Fruit fly (Drosophila melanogaster) whole organism, adult: ENCODE measurements around the gene CG8840.
"Not testable (repeated sequence)": the region's sequence is repeated elsewhere in the genome, so short reads cannot be mapped to it uniquely, and the experiment has no call there.

Experiments used
- CG11617 ChIP-seq: fragments of 200-800 bp; sonication (Bioruptor generic); optimal IDR thresholded peaks from 2 replicates; lab custom pipeline; 2017; ENCODE audit warnings: mild to moderate bottlenecking, missing biosample characterization, missing genetic modification reagents, missing genetic modification characterization
- CG12768 ChIP-seq: fragments of 200-800 bp; sonication (Bioruptor generic); optimal IDR thresholded peaks from 2 replicates; lab custom pipeline; 2017; ENCODE audit warnings: missing biosample characterization, missing genetic modification characterization, mild to moderate bottlenecking, moderate library complexity, missing genetic modification reagents
- CG14711 ChIP-seq: fragments of 200-800 bp; sonication (Bioruptor generic); optimal IDR thresholded peaks from 2 replicates; lab custom pipeline; 2018; ENCODE audit warnings: missing biosample characterization, mild to moderate bottlenecking, missing genetic modification characterization, moderate library complexity
- CG1620 ChIP-seq: fragments of 200-800 bp; sonication (Bioruptor generic); optimal IDR thresholded peaks from 2 replicates; lab custom pipeline; 2016; ENCODE audit warnings: missing biosample characterization, missing genetic modification characterization
- CG33017 ChIP-seq: fragments of 200-800 bp; sonication (Bioruptor generic); optimal IDR thresholded peaks from 2 replicates; lab custom pipeline; 2018; ENCODE audit warnings: missing biosample characterization, mild to moderate bottlenecking, missing genetic modification characterization, moderate library complexity
- CG5204 ChIP-seq: fragments of 200-800 bp; sonication (Bioruptor generic); optimal IDR thresholded peaks from 2 replicates; lab custom pipeline; 2016; ENCODE audit warnings: missing biosample characterization, missing genetic modification characterization
- CG7045 ChIP-seq: fragments of 200-800 bp; sonication (Bioruptor generic); optimal IDR thresholded peaks from 2 replicates; lab custom pipeline; 2017; ENCODE audit warnings: missing biosample characterization, mild to moderate bottlenecking, missing genetic modification characterization
- CG7101 ChIP-seq: fragments of 200-800 bp; sonication (Bioruptor generic); optimal IDR thresholded peaks from 2 replicates; lab custom pipeline; 2018; ENCODE audit warnings: missing biosample characterization, mild to moderate bottlenecking, missing genetic modification characterization, moderate library complexity
- Clk ChIP-seq: fragments of 200-800 bp; sonication (Bioruptor generic); optimal IDR thresholded peaks from 2 replicates; lab custom pipeline; 2017; ENCODE audit warnings: missing biosample characterization, missing genetic modification characterization
- Crg-1 ChIP-seq: fragments of 200-800 bp; sonication (Bioruptor generic); optimal IDR thresholded peaks from 2 replicates; lab custom pipeline; 2016; ENCODE audit warnings: missing biosample characterization, missing genetic modification characterization
- Hr96 ChIP-seq: fragments of 200-800 bp; sonication (Bioruptor generic); optimal IDR thresholded peaks from 2 replicates; lab custom pipeline; 2016; ENCODE audit warnings: missing biosample characterization, missing genetic modification characterization
- Mnt ChIP-seq: fragments of 200-800 bp; sonication (Bioruptor generic); optimal IDR thresholded peaks from 2 replicates; lab custom pipeline; 2016; ENCODE audit warnings: missing biosample characterization, mild to moderate bottlenecking, missing genetic modification characterization
- bab1 ChIP-seq: fragments of 200-800 bp; sonication (Bioruptor generic); optimal IDR thresholded peaks from 3 replicates; lab custom pipeline; 2019; ENCODE audit warnings: missing biosample characterization, mild to moderate bottlenecking, missing genetic modification characterization, moderate library complexity
- cic ChIP-seq: fragments of 200-800 bp; sonication (Bioruptor generic); optimal IDR thresholded peaks from 2 replicates; lab custom pipeline; 2017; ENCODE audit warnings: missing biosample characterization, mild to moderate bottlenecking, missing genetic modification characterization, moderate library complexity
- cnc ChIP-seq, 2 experiments: fragments of >200 bp; optimal IDR thresholded peaks; 2 replicates each; lab custom pipeline; 2017
- kay ChIP-seq: fragments of 200-800 bp; sonication (Bioruptor generic); peaks from one replicate; lab custom pipeline; 2016; ENCODE audit warnings: missing biosample characterization, missing genetic modification characterization, borderline replicate concordance
- ovo ChIP-seq: fragments of 200-800 bp; sonication (Bioruptor generic); optimal IDR thresholded peaks from 2 replicates; lab custom pipeline; 2016; ENCODE audit warnings: missing biosample characterization, missing genetic modification characterization
- pad ChIP-seq: fragments of 200-800 bp; sonication (Bioruptor generic); optimal IDR thresholded peaks from 3 replicates; lab custom pipeline; 2017; ENCODE audit warnings: missing biosample characterization, missing genetic modification characterization, mild to moderate bottlenecking, moderate library complexity, missing genetic modification reagents
- tj ChIP-seq: fragments of 200-800 bp; sonication (Bioruptor generic); optimal IDR thresholded peaks from 3 replicates; lab custom pipeline; 2017; ENCODE audit warnings: missing biosample characterization, mild to moderate bottlenecking, missing genetic modification characterization, moderate library complexity
- toe ChIP-seq: fragments of 200-800 bp; sonication (Bioruptor generic); optimal IDR thresholded peaks from 2 replicates; lab custom pipeline; 2016; ENCODE audit warnings: missing biosample characterization, missing genetic modification characterization

CG8840 gene

dm6 chr2L:3387643-3388042 is 22.7 kb upstream of the CG8840 start, which contains the start of gene Sfp23F:
Gene Sfp23F, minus strand, starts transcription at chr2L:3387743.
- no peak for TF ChIP-seq CG11617 (GFP tag; lab: Kevin White, UChicago)
- TF ChIP-seq CG7045 (GFP tag; lab: Kevin White, UChicago): no peak
- TF ChIP-seq CG33017 (tag; lab: Kevin White, UChicago): no peak
- TF ChIP-seq CG5204: no peak

dm6 chr2L:3388396-3388795 is 22.0 kb upstream of the CG8840 start, which contains the start of gene CG42460:
Gene CG42460, minus strand, starts transcription at chr2L:3388496.
- not testable (repeated sequence) for TF ChIP-seq kay (GFP tag; lab: Kevin White, UChicago); Mnt; CG12768

dm6 chr2L:3397594-3398073 is 12.7 kb upstream of the CG8840 start, which contains the start of gene CG34175:
Gene CG34175, plus strand, starts transcription at chr2L:3398023.
- TF ChIP-seq CG1620 (no peak), kay (GFP tag; lab: Kevin White, UChicago) (no peak), CG12768 (no peak), Hr96 (GFP tag; lab: Kevin White, UChicago) (no peak), tj (GFP tag; lab: Kevin White, UChicago) (no peak), toe (GFP tag; lab: Kevin White, UChicago) (no peak), Mnt (no peak), CG11617 (GFP tag; lab: Kevin White, UChicago) (no peak), Clk (no peak), cic (no peak), Crg-1 (GFP tag; lab: Kevin White, UChicago) (no peak), CG7045 (GFP tag; lab: Kevin White, UChicago) (no peak), ovo (GFP tag; lab: Kevin White, UChicago) (no peak), CG14711 (tag; lab: Kevin White, UChicago) (no peak), CG7101 (tag; lab: Kevin White, UChicago) (no peak), bab1 (GFP tag; lab: Kevin White, UChicago) (no peak)

dm6 chr2L:3407722-3408121 is 2.6 kb upstream of the CG8840 start:
- TF ChIP-seq Clk (no peak), CG7045 (GFP tag; lab: Kevin White, UChicago) (no peak), pad (no peak), CG11617 (GFP tag; lab: Kevin White, UChicago) (no peak), CG7101 (tag; lab: Kevin White, UChicago) (no peak), kay (GFP tag; lab: Kevin White, UChicago) (no peak), Mnt (no peak), CG5204 (no peak), CG12768 (no peak), CG33017 (tag; lab: Kevin White, UChicago) (no peak), bab1 (GFP tag; lab: Kevin White, UChicago) (no peak), Hr96 (GFP tag; lab: Kevin White, UChicago) (no peak), ovo (GFP tag; lab: Kevin White, UChicago) (no peak), CG1620 (no peak), tj (GFP tag; lab: Kevin White, UChicago) (no peak), cic (no peak), cnc (optimal IDR thresholded peaks at IDR 0.05; lab: Kevin White, UChicago) (no peak), Crg-1 (GFP tag; lab: Kevin White, UChicago) (no peak)

- no peak for TF ChIP-seq kay (GFP tag; lab: Kevin White, UChicago)
- TF ChIP-seq cic: no peak
- no peak for TF ChIP-seq Clk
- TF ChIP-seq CG1620: no peak
- no peak for TF ChIP-seq CG5204
- TF ChIP-seq CG7045 (GFP tag; lab: Kevin White, UChicago): no peak
- TF ChIP-seq ovo (GFP tag; lab: Kevin White, UChicago): no peak
These were observed 6.4 kb downstream of the CG8840 start, which contains the start of gene CG31952 for dm6 chr2L:3416527-3417304. Gene CG31952, plus strand, starts transcription at chr2L:3416693.

- TF ChIP-seq CG5204 (no peak), tj (GFP tag; lab: Kevin White, UChicago) (no peak), CG14711 (tag; lab: Kevin White, UChicago) (no peak), CG7045 (GFP tag; lab: Kevin White, UChicago) (no peak), pad (no peak), Hr96 (GFP tag; lab: Kevin White, UChicago) (no peak), bab1 (GFP tag; lab: Kevin White, UChicago) (no peak), cic (no peak), ovo (GFP tag; lab: Kevin White, UChicago) (no peak), Mnt (no peak), Crg-1 (GFP tag; lab: Kevin White, UChicago) (no peak), CG11617 (GFP tag; lab: Kevin White, UChicago) (no peak), kay (GFP tag; lab: Kevin White, UChicago) (no peak), cnc (optimal IDR thresholded peaks at IDR 0.05; lab: Kevin White, UChicago) (no peak), toe (GFP tag; lab: Kevin White, UChicago) (no peak), CG1620 (no peak), Clk (no peak)
These were observed 7.3 kb downstream of the CG8840 start for dm6 chr2L:3417613-3418012.
